Worm (Caenorhabditis elegans) whole organism, L3 larva: ENCODE measurements around the gene C34C12.8.

ENCODE experiments used
- R02D3.7 ChIP-seq: fragments of 150-350 bp; optimal IDR thresholded peaks from 2 replicates; lab custom pipeline; 2014; ENCODE audit warnings: missing biosample characterization, missing genetic modification characterization
- ZK546.5 ChIP-seq: sonication (generic microtip); optimal IDR thresholded peaks from 2 replicates; lab custom pipeline; 2017; ENCODE audit warnings: missing biosample characterization, missing genetic modification characterization
- aly-2 ChIP-seq: fragments of 150-350 bp; optimal IDR thresholded peaks from 2 replicates; lab custom pipeline; 2014; ENCODE audit warnings: missing biosample characterization, missing genetic modification characterization
- ama-1 ChIP-seq: fragments of 150-350 bp; optimal IDR thresholded peaks from 2 replicates; lab custom pipeline; 2018
- ceh-28 ChIP-seq: fragments of 150-350 bp; optimal IDR thresholded peaks from 2 replicates; lab custom pipeline; 2014; ENCODE audit warnings: missing biosample characterization, missing genetic modification reagents, missing genetic modification characterization
- ceh-82 ChIP-seq: fragments of 150-350 bp; optimal IDR thresholded peaks from 2 replicates; lab custom pipeline; 2014; ENCODE audit warnings: missing biosample characterization, missing genetic modification characterization
- daf-12 ChIP-seq: fragments of 150-350 bp; optimal IDR thresholded peaks from 2 replicates; lab custom pipeline; 2014; ENCODE audit warnings: missing biosample characterization, missing genetic modification reagents, missing genetic modification characterization
- egl-27 ChIP-seq: sonication (generic microtip); optimal IDR thresholded peaks from 4 replicates; lab custom pipeline; 2017; ENCODE audit warnings: missing biosample characterization, missing genetic modification reagents, missing genetic modification characterization
- egl-5 ChIP-seq: fragments of 150-350 bp; optimal IDR thresholded peaks from 2 replicates; lab custom pipeline; 2017; ENCODE audit warnings: missing biosample characterization, missing genetic modification reagents, missing genetic modification characterization, inconsistent platforms
- elt-2 ChIP-seq: sonication (generic microtip); optimal IDR thresholded peaks from 2 replicates; lab custom pipeline; 2016; ENCODE audit warnings: missing genetic modification reagents, mild to moderate bottlenecking, missing genetic modification characterization, missing compliant biosample characterization
- fkh-2 ChIP-seq: fragments of 150-350 bp; optimal IDR thresholded peaks from 2 replicates; lab custom pipeline; 2014; ENCODE audit warnings: missing biosample characterization, missing genetic modification reagents, missing genetic modification characterization
- fos-1 ChIP-seq: fragments of 150-350 bp; optimal IDR thresholded peaks from 2 replicates; lab custom pipeline; 2014; ENCODE audit warnings: missing biosample characterization, missing genetic modification characterization
- hmg-11 ChIP-seq: sonication (generic microtip); optimal IDR thresholded peaks from 2 replicates; lab custom pipeline; 2016; ENCODE audit warnings: missing genetic modification characterization, missing compliant biosample characterization
- jun-1 ChIP-seq: fragments of 150-350 bp; optimal IDR thresholded peaks from 2 replicates; lab custom pipeline; 2014; ENCODE audit warnings: missing biosample characterization, missing genetic modification reagents, missing genetic modification characterization
- lin-15B ChIP-seq: fragments of 150-350 bp; optimal IDR thresholded peaks from 2 replicates; lab custom pipeline; 2014; ENCODE audit warnings: missing biosample characterization, missing genetic modification characterization
- lin-39 ChIP-seq: fragments of 150-350 bp; optimal IDR thresholded peaks from 2 replicates; lab custom pipeline; 2018; ENCODE audit warnings: missing biosample characterization, missing genetic modification reagents, missing genetic modification characterization
- mdl-1 ChIP-seq: fragments of 150-350 bp; optimal IDR thresholded peaks from 2 replicates; lab custom pipeline; 2014; ENCODE audit warnings: missing biosample characterization, missing genetic modification characterization
- mml-1 ChIP-seq: fragments of 150-350 bp; sonication (generic microtip); optimal IDR thresholded peaks from 3 replicates; lab custom pipeline; 2014; ENCODE audit warnings: missing biosample characterization, missing genetic modification characterization
- nfya-1 ChIP-seq: sonication (generic microtip); optimal IDR thresholded peaks from 2 replicates; lab custom pipeline; 2017; ENCODE audit warnings: missing genetic modification characterization, mild to moderate bottlenecking, missing compliant biosample characterization, antibody characterized with exemption, moderate library complexity; ENCODE audit not compliant: insufficient read depth
- nhr-11 ChIP-seq: fragments of 150-350 bp; optimal IDR thresholded peaks from 2 replicates; lab custom pipeline; 2014; ENCODE audit warnings: missing biosample characterization, missing genetic modification characterization
- nhr-12 ChIP-seq: fragments of 150-350 bp; optimal IDR thresholded peaks from 2 replicates; lab custom pipeline; 2014; ENCODE audit warnings: missing biosample characterization, missing genetic modification characterization
- nhr-23 ChIP-seq: fragments of 150-350 bp; optimal IDR thresholded peaks from 2 replicates; lab custom pipeline; 2014; ENCODE audit warnings: missing biosample characterization, missing genetic modification reagents, missing genetic modification characterization
- nhr-237 ChIP-seq: fragments of 150-350 bp; optimal IDR thresholded peaks from 2 replicates; lab custom pipeline; 2014; ENCODE audit warnings: missing biosample characterization, missing genetic modification characterization
- nhr-25 ChIP-seq: sonication (generic microtip); optimal IDR thresholded peaks from 2 replicates; lab custom pipeline; 2017; ENCODE audit warnings: missing biosample characterization, missing genetic modification characterization
- nhr-43 ChIP-seq: sonication (generic microtip); optimal IDR thresholded peaks from 2 replicates; lab custom pipeline; 2016; ENCODE audit warnings: mild to moderate bottlenecking, missing genetic modification characterization, missing compliant biosample characterization; ENCODE audit not compliant: poor library complexity, severe bottlenecking
- nhr-76 ChIP-seq: fragments of 150-350 bp; sonication (generic microtip); optimal IDR thresholded peaks from 5 replicates; lab custom pipeline; 2014; ENCODE audit warnings: missing biosample characterization, missing genetic modification characterization
- nhr-77 ChIP-seq: fragments of 150-350 bp; optimal IDR thresholded peaks from 2 replicates; lab custom pipeline; 2014; ENCODE audit warnings: missing biosample characterization, missing genetic modification characterization
- pha-4 ChIP-seq: fragments of 150-350 bp; optimal IDR thresholded peaks from 2 replicates; lab custom pipeline; 2014; ENCODE audit warnings: missing biosample characterization, missing genetic modification reagents, missing genetic modification characterization
- pqm-1 ChIP-seq: fragments of 150-350 bp; optimal IDR thresholded peaks from 2 replicates; lab custom pipeline; 2017; ENCODE audit warnings: missing biosample characterization, missing genetic modification characterization, inconsistent platforms
- sea-2 ChIP-seq: fragments of 150-350 bp; sonication (generic microtip); optimal IDR thresholded peaks from 4 replicates; lab custom pipeline; 2014; ENCODE audit warnings: missing biosample characterization, missing genetic modification reagents, missing genetic modification characterization
- skn-1 ChIP-seq: fragments of 150-350 bp; optimal IDR thresholded peaks from 2 replicates; lab custom pipeline; 2014; ENCODE audit warnings: missing biosample characterization, missing genetic modification characterization
- tbx-2 ChIP-seq: sonication (generic microtip); optimal IDR thresholded peaks from 2 replicates; lab custom pipeline; 2016; ENCODE audit warnings: mild to moderate bottlenecking, missing genetic modification characterization, missing compliant biosample characterization
- zag-1 ChIP-seq: fragments of 150-350 bp; optimal IDR thresholded peaks from 2 replicates; lab custom pipeline; 2014; ENCODE audit warnings: missing biosample characterization, missing genetic modification characterization

Gene C34C12.8

ce11 chrIII:3456226-3456625 lies 4.0 kb upstream of the C34C12.8 start (continued):
- TF ChIP-seq daf-12 (tag; lab: Kevin White, UChicago) (peak; percentile 38), nhr-237 (tag; lab: Kevin White, UChicago) (peak; percentile 28), nhr-77 (peak; percentile 83), mml-1 (tag; lab: Kevin White, UChicago) (no peak), zag-1 (tag; lab: Kevin White, UChicago) (peak; percentile 80), aly-2 (peak; percentile 67), nhr-25 (peak; percentile 99), sea-2 (GFP tag; lab: Kevin White, UChicago) (no peak), ceh-82 (peak; percentile 92), skn-1 (tag; lab: Kevin White, UChicago) (peak; percentile 93), jun-1 (peak; percentile 96), egl-27 (peak; percentile 79), nhr-76 (peak; percentile 83)

DNA sequence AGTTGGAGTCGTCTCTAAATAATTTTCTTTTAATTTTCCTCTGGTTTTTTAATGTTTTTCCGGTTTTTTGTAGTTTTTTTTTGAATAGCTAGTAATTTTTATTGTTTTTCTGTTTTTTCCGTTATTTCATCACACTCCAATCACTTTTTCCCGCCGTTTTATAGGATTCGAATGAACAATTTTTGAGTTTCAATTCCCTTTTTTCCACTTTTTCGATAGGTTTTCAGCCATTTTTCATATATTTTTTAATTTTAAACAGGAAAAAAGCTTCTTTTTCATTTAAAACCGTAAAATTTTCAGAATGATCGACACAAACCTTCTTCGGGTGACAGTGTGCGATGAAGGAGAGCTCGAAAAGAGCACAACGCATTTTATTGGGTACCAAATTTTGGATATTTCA lies 1.2 kb downstream of the C34C12.8 start, which contains the start of gene pph-6:
pph-6 (plus strand) TSS at position 301 of the 400 bp plus-strand sequence.
- TF ChIP-seq elt-2 (tag; lab: Kevin White, UChicago), result no peak
- TF ChIP-seq, all 47 proteins: peak for 0

- TF ChIP-seq nhr-76 (no peak), ZK546.5 (tag; lab: Kevin White, UChicago) (no peak), pqm-1 (tag; lab: Kevin White, UChicago) (no peak), nfya-1 (peak; percentile 93), ceh-82 (no peak)
These were observed 6.8 kb downstream of the C34C12.8 start for ce11 chrIII:3467013-3467412.

DNA sequence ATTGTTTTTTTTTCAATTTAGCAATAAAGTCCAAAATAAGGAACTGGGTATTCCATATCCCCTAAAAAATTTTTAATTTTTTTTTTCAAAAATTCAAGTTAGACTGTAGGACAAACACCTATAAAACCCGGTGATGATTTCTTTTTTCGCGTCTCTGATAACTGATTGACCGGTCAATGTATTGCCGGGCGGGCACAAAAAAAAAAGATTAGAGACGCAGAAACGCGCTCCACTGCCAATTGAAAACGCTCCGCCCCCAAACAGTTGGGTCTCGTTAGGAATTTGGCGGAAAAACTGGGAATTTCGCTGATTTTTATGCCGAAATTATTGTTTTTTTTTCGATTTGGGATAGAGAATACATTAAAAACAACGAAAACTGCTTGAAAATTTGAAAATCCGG lies 8.2 kb downstream of the C34C12.8 start:
- peak; percentile 52 for TF ChIP-seq elt-2 (tag; lab: Kevin White, UChicago)
- no peak for TF ChIP-seq daf-12 (tag; lab: Kevin White, UChicago)
- no peak for TF ChIP-seq mdl-1 (tag; lab: Kevin White, UChicago)
- peak; percentile 7 for TF ChIP-seq lin-15B (tag; lab: Kevin White, UChicago)

DNA sequence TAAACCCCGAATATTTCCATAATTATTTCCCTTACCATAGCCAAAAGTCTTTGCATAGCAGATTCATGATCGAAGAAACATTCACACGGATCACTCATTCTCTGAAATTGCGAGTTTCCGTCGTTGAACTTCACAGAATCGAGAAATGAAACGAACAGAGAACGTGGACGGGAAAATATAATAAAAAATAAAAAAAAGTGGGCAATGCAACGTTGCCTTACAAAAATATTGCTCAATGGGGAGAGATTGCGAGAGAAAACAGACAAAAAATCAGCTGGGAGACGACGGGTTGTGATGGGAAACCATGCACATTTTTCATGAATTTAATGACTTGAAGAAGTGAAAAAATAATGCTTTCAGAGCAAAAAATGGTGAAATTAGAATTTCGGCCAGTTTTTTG lies 9.4 kb downstream of the C34C12.8 start, which contains the start of gene smim-14:
smim-14 (minus strand) TSS at position 101 of the 400 bp plus-strand sequence.
- TF ChIP-seq hmg-11 (tag; lab: Kevin White, UChicago) (peak; percentile 9), ama-1 (lab: Kevin White, UChicago) (peak; percentile 2), daf-12 (tag; lab: Kevin White, UChicago) (no peak)

DNA sequence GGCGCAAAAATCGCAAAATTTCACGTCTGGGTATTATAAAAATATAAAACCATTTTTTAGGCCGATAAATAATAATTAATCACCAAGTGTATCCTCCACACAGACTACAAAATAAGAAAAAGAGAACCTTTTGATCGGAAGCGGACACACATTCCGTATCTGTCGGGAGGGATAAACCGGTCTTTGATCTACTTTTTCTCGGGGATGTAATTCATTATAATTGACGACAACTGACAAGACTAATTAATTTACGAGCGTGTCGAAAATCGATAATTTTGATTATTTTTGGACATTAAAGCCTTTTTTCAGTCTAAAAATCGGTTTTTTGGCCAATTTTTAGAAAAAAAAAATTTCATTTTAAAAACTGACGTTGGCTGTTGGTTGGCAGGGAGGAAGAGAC lies 10.2 kb downstream of the C34C12.8 start:
- TF ChIP-seq pha-4 (no peak), pqm-1 (tag; lab: Kevin White, UChicago) (no peak), tbx-2 (tag; lab: Kevin White, UChicago) (no peak), fkh-2 (tag; lab: Kevin White, UChicago) (no peak), nhr-12 (tag; lab: Kevin White, UChicago) (no peak), mdl-1 (tag; lab: Kevin White, UChicago) (no peak), ZK546.5 (tag; lab: Kevin White, UChicago) (no peak), nhr-11 (tag; lab: Kevin White, UChicago) (no peak), lin-39 (tag; lab: Kevin White, UChicago) (no peak), nhr-23 (tag; lab: Kevin White, UChicago) (peak; percentile 58), nhr-237 (tag; lab: Kevin White, UChicago) (no peak), ceh-28 (tag; lab: Kevin White, UChicago) (peak; percentile 14), nhr-43 (tag; lab: Kevin White, UChicago) (no peak), R02D3.7 (tag; lab: Kevin White, UChicago) (no peak)

DNA sequence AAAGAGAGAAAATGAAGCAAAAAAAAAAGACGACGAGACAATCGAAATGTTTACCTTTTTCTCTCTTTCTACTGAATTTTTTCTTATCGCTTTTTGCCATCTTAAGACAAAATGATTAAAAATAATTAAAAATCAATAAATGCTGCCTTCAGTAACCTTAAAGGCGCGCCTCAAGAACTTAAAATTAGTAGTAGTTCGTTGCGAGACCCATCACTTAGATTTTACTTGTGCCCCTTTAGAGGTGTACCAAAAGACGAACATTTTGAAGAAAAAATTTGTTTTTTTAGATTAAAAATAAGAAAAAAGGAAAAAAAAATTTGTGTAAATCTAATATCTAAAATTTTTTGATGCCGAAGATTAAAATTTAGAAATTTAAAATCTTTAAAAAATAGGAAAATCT lies 10.8 kb downstream of the C34C12.8 start:
- TF ChIP-seq egl-27 (no peak), fos-1 (tag; lab: Kevin White, UChicago) (no peak), elt-2 (tag; lab: Kevin White, UChicago) (peak; percentile 5), R02D3.7 (tag; lab: Kevin White, UChicago) (no peak), egl-5 (tag; lab: Kevin White, UChicago) (no peak)
